Fruit fly (Drosophila melanogaster): ENCODE results near the gene Spn77Ba.

Gene Spn77Ba

DNA sequence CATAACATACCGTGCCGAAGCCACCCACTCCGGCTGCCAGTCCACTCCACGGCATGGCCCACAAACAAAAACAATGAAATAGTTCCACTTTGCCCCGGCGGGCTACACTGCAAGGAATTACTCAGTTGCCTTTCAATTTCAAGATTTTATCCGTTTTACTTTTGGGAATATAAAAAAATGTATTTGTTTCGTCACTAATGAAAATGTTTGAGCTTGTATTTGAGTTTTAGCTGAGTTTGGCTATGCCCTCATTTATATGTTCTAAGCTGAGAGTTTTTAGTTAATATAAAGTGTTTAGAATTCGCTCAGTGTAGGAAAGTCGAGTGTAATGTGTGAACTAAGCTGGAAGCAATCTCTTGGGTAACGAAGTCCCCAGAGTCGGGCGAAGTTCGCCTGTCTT lies 40.4 kb upstream of the Spn77Ba start (continued):
- TF ChIP-seq Eip74EF (GFP tag; optimal IDR thresholded peaks at IDR 0.05) = no peak
- TF ChIP-seq hkb (optimal IDR thresholded peaks at IDR 0.05) = no peak
- TF ChIP-seq hkb (GFP tag; IDR thresholded peaks at IDR 0.05) = peak; percentile 69; the same call in 1 of the 2 replicates
- TF ChIP-seq fd3F (GFP tag; optimal IDR thresholded peaks at IDR 0.05) = no peak
- TF ChIP-seq CG42726 (GFP tag; IDR thresholded peaks at IDR 0.05; ENCODE audit: partially characterized antibody) = no peak
- TF ChIP-seq CG2129 (GFP tag; IDR thresholded peaks at IDR 0.05; ENCODE audit: partially characterized antibody) = no peak
- TF ChIP-seq CG12391 (tag; optimal IDR thresholded peaks at IDR 0.05) = peak; percentile 52
- TF ChIP-seq CG7987 (GFP tag; optimal IDR thresholded peaks at IDR 0.05) = no peak
- TF ChIP-seq ash1 (GFP tag; optimal IDR thresholded peaks at IDR 0.05) = no peak
- TF ChIP-seq ci (GFP tag; IDR thresholded peaks at IDR 0.05) = peak; percentile 44; the same call in 1 of the 3 replicates
- TF ChIP-seq CG7928 (GFP tag; optimal IDR thresholded peaks at IDR 0.05) = no peak
- TF ChIP-seq HLH3B (GFP tag; IDR thresholded peaks at IDR 0.05) = peak; percentile 54
- TF ChIP-seq ro (GFP tag; IDR thresholded peaks at IDR 0.05) = no peak
- no peak for TF ChIP-seq Oaz (GFP tag; IDR thresholded peaks at IDR 0.05)
- no peak for TF ChIP-seq sens (GFP tag)
- peak; percentile 53 for TF ChIP-seq grau (tag; optimal IDR thresholded peaks at IDR 0.05)
- TF ChIP-seq MTF-1 (GFP tag; optimal IDR thresholded peaks at IDR 0.05; ENCODE audit: borderline replicate concordance) = no peak
- peak; percentile 37 for TF ChIP-seq Asciz (GFP tag; optimal IDR thresholded peaks at IDR 0.05)
- TF ChIP-seq CG18262 (tag; optimal IDR thresholded peaks at IDR 0.05) = no peak
- TF ChIP-seq Drgx (GFP tag; IDR thresholded peaks at IDR 0.05) = no peak
- TF ChIP-seq CG12071 (GFP tag; optimal IDR thresholded peaks at IDR 0.05) = peak; percentile 36
- TF ChIP-seq CG30403 (GFP tag; optimal IDR thresholded peaks at IDR 0.05) = peak; percentile 55
- TF ChIP-seq Antp (GFP tag; optimal IDR thresholded peaks at IDR 0.05) = peak; percentile 36
- peak; percentile 28 for TF ChIP-seq tin (GFP tag; optimal IDR thresholded peaks at IDR 0.05)
- peak; percentile 60 for TF ChIP-seq CG2120 (GFP tag; optimal IDR thresholded peaks at IDR 0.05)
- no peak for TF ChIP-seq Usf (GFP tag; optimal IDR thresholded peaks at IDR 0.05)
- TF ChIP-seq Fer3 (tag; optimal IDR thresholded peaks at IDR 0.05) = peak; percentile 45
- no peak for TF ChIP-seq Vsx1 (GFP tag; optimal IDR thresholded peaks at IDR 0.05)
- peak; percentile 65 for TF ChIP-seq row (GFP tag; IDR thresholded peaks at IDR 0.05)
- no peak for TF ChIP-seq gro (GFP tag; optimal IDR thresholded peaks at IDR 0.05)
- TF ChIP-seq dpn (GFP tag; optimal IDR thresholded peaks at IDR 0.05) = peak in 1 of 2 experiments; percentile 39
- TF ChIP-seq hbn (GFP tag; IDR thresholded peaks at IDR 0.05; ENCODE audit: partially characterized antibody) = no peak
- TF ChIP-seq dysf (GFP tag; IDR thresholded peaks at IDR 0.05) = peak; percentile 60
- peak; percentile 27 for TF ChIP-seq zfh2 (GFP tag; optimal IDR thresholded peaks at IDR 0.05)
- no peak for TF ChIP-seq ham (GFP tag; IDR thresholded peaks at IDR 0.05)
- peak; percentile 41 for TF ChIP-seq CG3281 (GFP tag; optimal IDR thresholded peaks at IDR 0.05)
- TF ChIP-seq kah (GFP tag; optimal IDR thresholded peaks at IDR 0.05) = no peak
- no peak for TF ChIP-seq run (tag; optimal IDR thresholded peaks at IDR 0.05)
- no peak for TF ChIP-seq CG16813 (GFP tag; IDR thresholded peaks at IDR 0.05; ENCODE audit: partially characterized antibody)
- TF ChIP-seq pan (optimal IDR thresholded peaks at IDR 0.05) = no peak
- TF ChIP-seq pan (GFP tag; optimal IDR thresholded peaks at IDR 0.05 in 1 of 2, IDR thresholded peaks at IDR 0.05 in 1 of 2) = peak in 1 of 2 experiments; percentile 65
- no peak for TF ChIP-seq Neu2 (GFP tag; optimal IDR thresholded peaks at IDR 0.05; ENCODE audit: borderline replicate concordance)
- TF ChIP-seq CG2116 (GFP tag; optimal IDR thresholded peaks at IDR 0.05) = no peak
- TF ChIP-seq CG15514 (GFP tag; optimal IDR thresholded peaks at IDR 0.05) = peak; percentile 40
- peak; percentile 0 for TF ChIP-seq az2 (GFP tag; optimal IDR thresholded peaks at IDR 0.05)
- TF ChIP-seq CG1792 (GFP tag; optimal IDR thresholded peaks at IDR 0.05) = no peak
- no peak for TF ChIP-seq pros (GFP tag; optimal IDR thresholded peaks at IDR 0.05)
- no peak for TF ChIP-seq Trl (optimal IDR thresholded peaks at IDR 0.05)
- peak; percentile 16 for TF ChIP-seq Trl (GFP tag; optimal IDR thresholded peaks at IDR 0.05)
- TF ChIP-seq toy (GFP tag; IDR thresholded peaks at IDR 0.05) = no peak
- TF ChIP-seq esg (GFP tag; conservative IDR thresholded peaks at IDR 0.05) = no peak
- peak; percentile 4 for TF ChIP-seq CG6813 (GFP tag; optimal IDR thresholded peaks at IDR 0.05)
